Worm (Caenorhabditis elegans): Measurements from ENCODE around the gene Y62E10A.24.

The Y62E10A.24 gene

ce11 chrIV:13327064-13327463 lies 43.4 kb upstream of the Y62E10A.24 start:
- TF ChIP-seq nhr-80 (tag; optimal IDR thresholded peaks at IDR 0.05) (peak; percentile 91), unc-62 (GFP tag; optimal IDR thresholded peaks at IDR 0.05) (peak; percentile 84), let-607 (tag; optimal IDR thresholded peaks at IDR 0.05) (peak in 1 of 2 experiments; percentile 24), pha-4 (tag; optimal IDR thresholded peaks at IDR 0.05) (peak; percentile 51), snpc-3.4 (tag; optimal IDR thresholded peaks at IDR 0.05) (no peak), sea-2 (GFP tag; IDR thresholded peaks at IDR 0.05) (no peak)

- TF ChIP-seq dpl-1 (GFP tag; optimal IDR thresholded peaks at IDR 0.05): no peak
- TF ChIP-seq lag-1 (GFP tag; IDR thresholded peaks at IDR 0.05): no peak
- no peak for TF ChIP-seq lin-54 (GFP tag; optimal IDR thresholded peaks at IDR 0.05)
- no peak for TF ChIP-seq madf-8 (GFP tag; conservative IDR thresholded peaks at IDR 0.05)
- no peak for TF ChIP-seq ztf-3 (GFP tag; optimal IDR thresholded peaks at IDR 0.05)
- TF ChIP-seq snpc-3.4 (tag; optimal IDR thresholded peaks at IDR 0.05): no peak
- no peak for TF ChIP-seq hlh-12 (tag; optimal IDR thresholded peaks at IDR 0.05)
- TF ChIP-seq egl-18 (GFP tag; IDR thresholded peaks at IDR 0.05): no peak
Observed at ce11 chrIV:13328059-13328458, 42.5 kb upstream of the Y62E10A.24 start, which contains the start of gene far-6. Gene far-6 (plus strand): TSS chrIV:13328359.

- 0 out of 2 replicates have a peak, but pooled peaks have one; percentile 43 for TF ChIP-seq Y56A3A.18 (GFP tag; IDR thresholded peaks at IDR 0.05)
- TF ChIP-seq madf-3 (GFP tag; IDR thresholded peaks at IDR 0.05): no peak
- TF ChIP-seq hsf-1 (GFP tag; IDR thresholded peaks at IDR 0.05): no peak
- no peak for TF ChIP-seq pbrm-1 (GFP tag; IDR thresholded peaks at IDR 0.05)
- TF ChIP-seq zfh-2 (GFP tag; conservative IDR thresholded peaks at IDR 0.05): 0 out of 2 replicates have a peak, but pooled peaks have one; percentile 22
Observed at ce11 chrIV:13330547-13330946, 40.0 kb upstream of the Y62E10A.24 start.

- TF ChIP-seq F52B5.7 (tag; optimal IDR thresholded peaks at IDR 0.05) (peak; percentile 8), nhr-120 (GFP tag; IDR thresholded peaks at IDR 0.05) (no peak), ets-4 (GFP tag; optimal IDR thresholded peaks at IDR 0.05) (no peak), egrh-3 (GFP tag; IDR thresholded peaks at IDR 0.05) (peak; percentile 31; the same call in 1 of the 2 replicates), F33H1.4 (GFP tag; IDR thresholded peaks at IDR 0.05) (no peak), Y67H2A.10 (GFP tag; conservative IDR thresholded peaks at IDR 0.05) (no peak), zfh-2 (GFP tag; conservative IDR thresholded peaks at IDR 0.05) (peak; percentile 69; the same call in 1 of the 2 replicates), nfya-2 (GFP tag; IDR thresholded peaks at IDR 0.05) (no peak)
Observed at ce11 chrIV:13331285-13331684, 39.2 kb upstream of the Y62E10A.24 start, which contains the start of gene pqn-74. Gene pqn-74 (minus strand): TSS chrIV:13331406.

- TF ChIP-seq K11D2.4 (GFP tag; IDR thresholded peaks at IDR 0.05) (no peak), attf-5 (GFP tag; optimal IDR thresholded peaks at IDR 0.05) (peak; percentile 11), bed-2 (GFP tag; IDR thresholded peaks at IDR 0.05) (no peak), snpc-3.4 (tag; optimal IDR thresholded peaks at IDR 0.05) (no peak), F23B12.7 (tag; optimal IDR thresholded peaks at IDR 0.05; ENCODE audit: insufficient read depth) (no peak), B0336.3 (GFP tag; IDR thresholded peaks at IDR 0.05) (peak; percentile 43; the same call in 1 of the 2 replicates), attf-3 (GFP tag; conservative IDR thresholded peaks at IDR 0.05) (no peak), snpc-4 (GFP tag; optimal IDR thresholded peaks at IDR 0.05) (no peak), snpc-4 (tag; optimal IDR thresholded peaks at IDR 0.05) (peak in 1 of 4 experiments; percentile 2), dpl-1 (GFP tag; optimal IDR thresholded peaks at IDR 0.05) (no peak), ztf-18 (tag; optimal IDR thresholded peaks at IDR 0.05) (no peak), nfyb-1 (GFP tag; IDR thresholded peaks at IDR 0.05) (0 out of 2 replicates have a peak, but pooled peaks have one; percentile 29), cebp-1 (GFP tag; IDR thresholded peaks at IDR 0.05) (no peak), cebp-1 (tag; optimal IDR thresholded peaks at IDR 0.05) (peak; percentile 60), lin-40 (tag; optimal IDR thresholded peaks at IDR 0.05) (no peak), dpff-1 (tag; optimal IDR thresholded peaks at IDR 0.05) (no peak), tlf-1 (GFP tag; optimal IDR thresholded peaks at IDR 0.05) (no peak), nhr-80 (tag; optimal IDR thresholded peaks at IDR 0.05) (peak; percentile 92), atf-7 (tag; optimal IDR thresholded peaks at IDR 0.05) (peak; percentile 14), ztf-26 (tag; optimal IDR thresholded peaks at IDR 0.05) (peak; percentile 18), dox-1 (GFP tag; IDR thresholded peaks at IDR 0.05) (0 out of 2 replicates have a peak, but pooled peaks have one; percentile 41)
Observed at ce11 chrIV:13334287-13334686, 36.2 kb upstream of the Y62E10A.24 start.

Data from whole organism, young adult.